Fruit fly (Drosophila melanogaster): ENCODE results near the gene sip2.

DNA sequence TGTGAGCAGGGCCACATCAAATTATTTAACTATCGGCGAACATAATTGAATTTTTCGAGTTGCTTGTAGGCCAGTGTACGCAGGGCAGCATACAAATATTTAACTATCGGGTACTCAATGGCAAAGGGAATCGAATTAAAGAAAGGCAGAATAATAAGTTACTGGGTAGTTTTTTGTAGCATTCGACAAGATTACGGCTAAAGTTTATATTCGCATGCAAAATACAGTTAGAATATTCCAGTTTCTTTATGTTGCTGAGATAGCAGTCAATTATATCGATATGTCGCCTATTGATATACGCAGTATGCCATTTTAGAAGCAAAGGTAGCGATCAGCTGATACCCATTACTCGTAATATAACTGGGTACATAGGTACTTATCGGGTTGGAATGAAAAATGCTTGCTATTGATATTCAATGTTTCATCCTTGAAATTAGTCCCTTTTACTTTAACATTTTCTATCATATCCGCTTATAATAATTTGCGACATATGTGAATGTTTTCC, 4.2 kb upstream of the sip2 start:
- no peak for TF ChIP-seq dan (GFP tag; IDR thresholded peaks at IDR 0.05)
- TF ChIP-seq Hsf (GFP tag; optimal IDR thresholded peaks at IDR 0.05) = peak; percentile 59
- TF ChIP-seq Mes4 (GFP tag; optimal IDR thresholded peaks at IDR 0.05) = peak; percentile 59
- no peak for TF ChIP-seq Dip2 (GFP tag; IDR thresholded peaks at IDR 0.05)
- TF ChIP-seq CG30403 (GFP tag; optimal IDR thresholded peaks at IDR 0.05) = peak; percentile 65
- no peak for TF ChIP-seq Hr39 (optimal IDR thresholded peaks at IDR 0.05)

Data from whole organism, embryonic.